Fruit fly (Drosophila melanogaster) whole organism, embryonic: ENCODE measurements around the gene CG43998.
A peak's percentile ranks its signal among the peaks of the same experiment; 100 is the strongest.

Source experiments
- ATbp ChIP-seq: fragments of 200-800 bp; sonication (Bioruptor generic); optimal IDR thresholded peaks from 2 replicates; lab custom pipeline; 2017; ENCODE audit warnings: missing biosample characterization, mild to moderate bottlenecking, missing genetic modification characterization, missing genetic modification reagents
- CG11247 ChIP-seq: fragments of 200-800 bp; sonication (Bioruptor generic); IDR thresholded peaks from 2 replicates; pipeline ENCODE4 v1.3.6; 2022; ENCODE audit warnings: missing biosample characterization, missing genetic modification characterization
- CG12071 ChIP-seq: fragments of 200-800 bp; sonication (Bioruptor generic); optimal IDR thresholded peaks from 3 replicates; lab custom pipeline; 2018; ENCODE audit warnings: missing biosample characterization, mild to moderate bottlenecking, missing genetic modification characterization
- CG12299 ChIP-seq: fragments of 200-800 bp; sonication (Bioruptor generic); optimal IDR thresholded peaks from 2 replicates; lab custom pipeline; 2018; ENCODE audit warnings: missing biosample characterization, mild to moderate bottlenecking, missing genetic modification characterization
- CG14050 ChIP-seq: fragments of 200-800 bp; sonication (Bioruptor generic); IDR thresholded peaks from 3 replicates; pipeline ENCODE4 v1.3.6; 2022; ENCODE audit warnings: missing biosample characterization, missing genetic modification characterization
- CG14710 ChIP-seq: fragments of 200-800 bp; sonication (Bioruptor generic); optimal IDR thresholded peaks from 3 replicates; lab custom pipeline; 2019; ENCODE audit warnings: missing biosample characterization, mild to moderate bottlenecking, missing genetic modification characterization, moderate library complexity
- CG1792 ChIP-seq: fragments of 200-800 bp; sonication (Bioruptor generic); optimal IDR thresholded peaks from 2 replicates; lab custom pipeline; 2016; ENCODE audit warnings: missing biosample characterization, missing genetic modification characterization
- CG18011 ChIP-seq: fragments of 200-800 bp; sonication (Bioruptor generic); optimal IDR thresholded peaks from 2 replicates; lab custom pipeline; 2017; ENCODE audit warnings: missing biosample characterization, missing genetic modification characterization, mild to moderate bottlenecking, moderate library complexity, missing genotype
- CG18619 ChIP-seq: fragments of 200-800 bp; sonication (Bioruptor generic); optimal IDR thresholded peaks from 3 replicates; lab custom pipeline; 2017; ENCODE audit warnings: missing biosample characterization, mild to moderate bottlenecking, missing genetic modification characterization
- CG2116 ChIP-seq: fragments of 200-800 bp; sonication (Bioruptor generic); optimal IDR thresholded peaks from 3 replicates; lab custom pipeline; 2018; ENCODE audit warnings: missing biosample characterization, mild to moderate bottlenecking, missing genetic modification characterization
- CG2875 ChIP-seq: fragments of 200-800 bp; sonication (Bioruptor generic); optimal IDR thresholded peaks from 2 replicates; lab custom pipeline; 2017; ENCODE audit warnings: missing biosample characterization, mild to moderate bottlenecking, missing genetic modification characterization, missing genetic modification reagents
- CG2889 ChIP-seq: fragments of 200-800 bp; sonication (Bioruptor generic); IDR thresholded peaks from 3 replicates; pipeline ENCODE4 v1.3.6; 2022; ENCODE audit warnings: missing biosample characterization, missing genetic modification characterization
- CG4707 ChIP-seq: fragments of 200-800 bp; sonication (Bioruptor generic); optimal IDR thresholded peaks from 2 replicates; lab custom pipeline; 2018; ENCODE audit warnings: missing biosample characterization, mild to moderate bottlenecking, missing genetic modification characterization, moderate library complexity
- CG5245 ChIP-seq: fragments of 200-800 bp; sonication (Bioruptor generic); optimal IDR thresholded peaks from 3 replicates; lab custom pipeline; 2016; ENCODE audit warnings: missing biosample characterization, missing genetic modification characterization
- CG6175 ChIP-seq: fragments of 200-800 bp; sonication (Bioruptor generic); IDR thresholded peaks from 3 replicates; pipeline ENCODE4 v1.3.6; 2022; ENCODE audit warnings: missing biosample characterization, missing genetic modification characterization
- CG6813 ChIP-seq: fragments of 200-800 bp; sonication (Bioruptor generic); optimal IDR thresholded peaks from 2 replicates; lab custom pipeline; 2017; ENCODE audit warnings: missing biosample characterization, missing genetic modification characterization, mild to moderate bottlenecking, moderate library complexity, missing genetic modification reagents
- CG6854 ChIP-seq: fragments of 200-800 bp; sonication (Bioruptor generic); optimal IDR thresholded peaks from 3 replicates; lab custom pipeline; 2017; ENCODE audit warnings: missing biosample characterization, mild to moderate bottlenecking, missing genetic modification characterization
- CG7271 ChIP-seq: fragments of 200-800 bp; sonication (Bioruptor generic); optimal IDR thresholded peaks from 2 replicates; lab custom pipeline; 2018; ENCODE audit warnings: missing biosample characterization, mild to moderate bottlenecking, missing genetic modification characterization, moderate library complexity
- CG7839 ChIP-seq: fragments of 200-800 bp; sonication (Bioruptor generic); optimal IDR thresholded peaks from 3 replicates; lab custom pipeline; 2018; ENCODE audit warnings: missing biosample characterization, mild to moderate bottlenecking, missing genetic modification characterization, moderate library complexity
- CG8478 ChIP-seq: fragments of >200 bp; optimal IDR thresholded peaks from 2 replicates; lab custom pipeline; 2018
- CG9727 ChIP-seq: fragments of 200-800 bp; sonication (Bioruptor generic); optimal IDR thresholded peaks from 3 replicates; lab custom pipeline; 2017; ENCODE audit warnings: missing biosample characterization, mild to moderate bottlenecking, missing genetic modification characterization
- Fer3 ChIP-seq: fragments of 200-800 bp; sonication (Bioruptor generic); optimal IDR thresholded peaks from 2 replicates; lab custom pipeline; 2018; ENCODE audit warnings: missing biosample characterization, mild to moderate bottlenecking, missing genetic modification characterization, moderate library complexity
- Gsc ChIP-seq: fragments of 200-800 bp; sonication (Bioruptor generic); IDR thresholded peaks from 2 replicates; pipeline ENCODE4 v1.3.6; 2022; ENCODE audit warnings: missing biosample characterization, missing genetic modification characterization
- HmgD ChIP-seq: fragments of 200-800 bp; sonication (Bioruptor generic); optimal IDR thresholded peaks from 3 replicates; lab custom pipeline; 2016; ENCODE audit warnings: missing biosample characterization, missing genetic modification characterization
- Hmr ChIP-seq: fragments of 200-800 bp; sonication (Bioruptor generic); optimal IDR thresholded peaks from 3 replicates; lab custom pipeline; 2017; ENCODE audit warnings: mild to moderate bottlenecking, missing biosample characterization, missing genetic modification reagents, missing genetic modification characterization
- Kr ChIP-seq: fragments of 200-800 bp; sonication (Bioruptor generic); optimal IDR thresholded peaks from 2 replicates; lab custom pipeline; 2017; ENCODE audit warnings: missing biosample characterization, mild to moderate bottlenecking, missing genetic modification characterization
- Poxn ChIP-seq: fragments of 200-800 bp; sonication (Bioruptor generic); IDR thresholded peaks from 2 replicates; pipeline ENCODE4 v1.3.6; 2022; ENCODE audit warnings: missing biosample characterization, missing genetic modification characterization
- Rx ChIP-seq: fragments of 200-800 bp; sonication (Bioruptor generic); IDR thresholded peaks from 2 replicates; pipeline ENCODE4 v1.3.6; 2022; ENCODE audit warnings: missing biosample characterization, missing genetic modification characterization
- Sin3A ChIP-seq: fragments of >200 bp; optimal IDR thresholded peaks from 2 replicates; lab custom pipeline; 2018
- al ChIP-seq: fragments of 200-800 bp; sonication (Bioruptor generic); IDR thresholded peaks from 2 replicates; pipeline ENCODE4 v1.3.6; 2022; ENCODE audit warnings: missing biosample characterization, missing genetic modification characterization
- amos ChIP-seq: fragments of 200-800 bp; sonication (Bioruptor generic); IDR thresholded peaks from 2 replicates; pipeline ENCODE4 v1.3.6; 2022; ENCODE audit warnings: missing biosample characterization, missing genetic modification characterization; ENCODE audit not compliant: partially characterized antibody
- br ChIP-seq: fragments of >200 bp; optimal IDR thresholded peaks from 2 replicates; lab custom pipeline; 2017
- chm ChIP-seq: fragments of 200-800 bp; sonication (Bioruptor generic); IDR thresholded peaks from 2 replicates; pipeline ENCODE4 v1.3.6; 2022; ENCODE audit warnings: missing biosample characterization, missing genetic modification characterization
- croc ChIP-seq: fragments of 200-800 bp; sonication (Bioruptor generic); conservative IDR thresholded peaks from 3 replicates; pipeline ENCODE4 v1.3.6; 2022; ENCODE audit warnings: missing biosample characterization, missing genetic modification characterization
- dmrt11E ChIP-seq: fragments of 200-800 bp; sonication (Bioruptor generic); optimal IDR thresholded peaks from 3 replicates; lab custom pipeline; 2018; ENCODE audit warnings: missing biosample characterization, mild to moderate bottlenecking, missing genetic modification characterization, moderate library complexity
- dmrt99B ChIP-seq: fragments of 200-800 bp; sonication (Bioruptor generic); optimal IDR thresholded peaks from 2 replicates; lab custom pipeline; 2018; ENCODE audit warnings: missing biosample characterization, mild to moderate bottlenecking, missing genetic modification characterization, moderate library complexity
- esg ChIP-seq: fragments of 200-800 bp; sonication (Bioruptor generic); conservative IDR thresholded peaks from 2 replicates; pipeline ENCODE4 v1.3.6; 2022; ENCODE audit warnings: missing biosample characterization, missing genetic modification characterization
- hb ChIP-seq: fragments of 200-800 bp; sonication (Bioruptor generic); IDR thresholded peaks from 3 replicates; pipeline ENCODE4 v1.3.6; 2022; ENCODE audit warnings: missing biosample characterization, missing genetic modification characterization; ENCODE audit not compliant: partially characterized antibody
- hbn ChIP-seq: fragments of 200-800 bp; sonication (Bioruptor generic); IDR thresholded peaks from 2 replicates; pipeline ENCODE4 v1.3.6; 2022; ENCODE audit warnings: missing biosample characterization, missing genetic modification characterization; ENCODE audit not compliant: partially characterized antibody
- inv ChIP-seq: fragments of 200-800 bp; sonication (Bioruptor generic); IDR thresholded peaks from 2 replicates; pipeline ENCODE4 v1.3.6; 2022; ENCODE audit warnings: missing biosample characterization, missing genetic modification characterization; ENCODE audit not compliant: partially characterized antibody
- klu ChIP-seq: fragments of 200-800 bp; sonication (Bioruptor generic); IDR thresholded peaks from 2 replicates; pipeline ENCODE4 v1.3.6; 2022; ENCODE audit warnings: missing biosample characterization, missing genetic modification characterization
- pb ChIP-seq: fragments of 200-800 bp; sonication (Bioruptor generic); optimal IDR thresholded peaks from 3 replicates; lab custom pipeline; 2016; ENCODE audit warnings: missing biosample characterization, missing genetic modification characterization
- psq ChIP-seq: fragments of 200-800 bp; sonication (Bioruptor generic); optimal IDR thresholded peaks from 2 replicates; lab custom pipeline; 2017; ENCODE audit warnings: missing biosample characterization, missing genetic modification characterization
- scrt ChIP-seq: fragments of 200-800 bp; sonication (Bioruptor generic); optimal IDR thresholded peaks from 2 replicates; lab custom pipeline; 2018; ENCODE audit warnings: missing biosample characterization, mild to moderate bottlenecking, missing genetic modification characterization, moderate library complexity
- sens ChIP-seq: fragments of 200-800 bp; sonication (Bioruptor generic); peaks from one replicate; lab custom pipeline; 2016; ENCODE audit warnings: missing biosample characterization, missing genetic modification characterization
- sens-2 ChIP-seq: fragments of 200-800 bp; sonication (Bioruptor generic); IDR thresholded peaks from 2 replicates; pipeline ENCODE4 v1.3.6; 2022; ENCODE audit warnings: missing biosample characterization, missing genetic modification characterization
- trh ChIP-seq: fragments of 200-800 bp; sonication (Bioruptor generic); optimal IDR thresholded peaks from 2 replicates; lab custom pipeline; 2016; ENCODE audit warnings: missing biosample characterization, missing genetic modification characterization
- unc-4 ChIP-seq: fragments of 200-800 bp; sonication (Bioruptor generic); IDR thresholded peaks from 2 replicates; pipeline ENCODE4 v1.3.6; 2022; ENCODE audit warnings: missing biosample characterization, missing genetic modification characterization; ENCODE audit not compliant: partially characterized antibody
- zf30C ChIP-seq: fragments of 200-800 bp; sonication (Bioruptor generic); optimal IDR thresholded peaks from 3 replicates; lab custom pipeline; 2018; ENCODE audit warnings: missing biosample characterization, mild to moderate bottlenecking, missing genetic modification characterization
- zfh2 ChIP-seq: fragments of 200-800 bp; sonication (Bioruptor generic); optimal IDR thresholded peaks from 2 replicates; lab custom pipeline; 2016; ENCODE audit warnings: missing biosample characterization, missing genetic modification characterization

CG43998 gene

DNA sequence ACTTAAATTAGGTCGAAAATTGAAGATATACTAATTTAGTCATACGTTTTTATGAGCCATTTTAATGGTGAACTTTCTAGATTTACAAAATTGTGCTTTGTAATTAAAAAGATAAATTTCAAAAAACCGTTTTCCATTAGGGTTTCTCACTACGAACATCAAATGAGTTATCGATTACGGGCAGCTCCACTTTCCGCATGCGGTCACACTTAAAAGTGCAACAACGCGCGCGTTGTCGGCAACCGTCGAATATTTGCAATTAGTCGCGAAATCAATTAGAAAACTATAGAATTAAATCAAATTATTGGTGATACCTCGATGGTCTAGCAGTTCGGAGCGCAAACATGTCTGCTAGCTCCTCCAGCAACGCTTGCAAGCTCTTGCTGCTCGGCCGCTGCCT is 4.6 kb downstream of the CG43998 start, which contains the start of gene Ndc1 (continued):
- no peak for TF ChIP-seq Rx (GFP tag; lab: Robert Waterston, UW)
- no peak for TF ChIP-seq dmrt11E
- peak; percentile 32 for TF ChIP-seq CG14710 (tag; lab: Kevin White, UChicago)
- TF ChIP-seq CG2116 (GFP tag; lab: Kevin White, UChicago), result peak; percentile 57
- no peak for TF ChIP-seq inv (GFP tag; lab: Robert Waterston, UW)
- no peak for TF ChIP-seq klu (GFP tag; lab: Robert Waterston, UW)
- no peak for TF ChIP-seq Hmr
- no peak for TF ChIP-seq hb (GFP tag; lab: Robert Waterston, UW)
- no peak for TF ChIP-seq HmgD (GFP tag; lab: Kevin White, UChicago)
- no peak for TF ChIP-seq croc
- TF ChIP-seq CG5245 (GFP tag; lab: Kevin White, UChicago), result no peak
- TF ChIP-seq Kr (GFP tag; lab: Kevin White, UChicago), result no peak
- TF ChIP-seq CG12071 (GFP tag; lab: Kevin White, UChicago), result no peak
- no peak for TF ChIP-seq br
- no peak for TF ChIP-seq CG6175 (GFP tag; lab: Robert Waterston, UW)
- TF ChIP-seq CG7271 (tag; lab: Kevin White, UChicago), result no peak
- TF ChIP-seq sens-2 (GFP tag; lab: Robert Waterston, UW), result no peak
- TF ChIP-seq CG18011 (GFP tag; lab: Kevin White, UChicago), result no peak
- TF ChIP-seq esg (GFP tag; lab: Robert Waterston, UW), result no peak
- TF ChIP-seq sens (GFP tag; lab: Kevin White, UChicago), result peak; percentile 49
- no peak for TF ChIP-seq CG2889 (GFP tag; lab: Robert Waterston, UW)
- TF ChIP-seq unc-4 (GFP tag; lab: Robert Waterston, UW), result peak; percentile 56; the same call in 1 of the 2 replicates
- TF ChIP-seq ATbp (GFP tag; lab: Kevin White, UChicago), result no peak
- TF ChIP-seq CG7839 (tag; lab: Kevin White, UChicago), result no peak
- no peak for TF ChIP-seq pb (GFP tag; lab: Kevin White, UChicago)
- peak; percentile 42 for TF ChIP-seq Sin3A (lab: Kevin White, UChicago)

DNA sequence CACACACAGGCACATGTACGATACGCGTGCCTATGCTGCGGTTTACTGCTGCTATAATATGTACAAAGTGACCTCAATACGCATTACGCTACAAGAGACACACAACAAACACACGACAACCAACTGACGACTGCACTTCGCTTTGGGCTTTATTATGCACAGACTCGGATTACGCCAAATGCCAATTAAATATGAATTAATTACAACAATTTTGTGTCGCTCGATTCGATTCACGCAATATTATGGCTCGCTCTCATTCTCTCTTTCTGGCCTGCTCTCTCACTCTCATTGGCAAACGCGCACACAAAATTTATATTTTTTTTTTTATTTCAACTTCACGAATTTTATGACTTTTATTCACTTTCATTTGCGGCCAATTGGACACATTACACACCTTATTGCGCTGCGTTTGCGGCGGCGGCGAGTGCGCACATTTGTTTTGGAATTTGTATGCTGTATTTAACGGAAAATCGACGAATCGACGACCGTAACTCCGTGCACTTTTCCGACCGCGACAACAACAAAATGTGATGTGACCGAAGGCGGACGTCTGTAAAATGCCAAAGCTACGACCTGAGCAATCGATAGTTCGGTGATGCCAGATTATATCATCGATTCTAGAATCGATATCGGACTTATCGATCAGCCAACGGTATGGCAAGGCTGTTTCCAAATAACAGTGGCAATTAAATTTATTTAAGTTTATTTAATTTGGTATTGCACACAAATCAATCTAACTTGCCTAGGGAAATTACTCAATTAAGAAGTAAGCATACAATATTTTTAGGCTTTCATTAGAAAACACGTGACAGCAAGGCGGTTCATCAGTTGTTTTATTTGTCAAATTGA is 6.1 kb downstream of the CG43998 start, which contains the start of the genes sba and CG31141:
sba (minus strand) TSS at position 472 of the 849 bp plus-strand sequence.
CG31141 (plus strand) TSS at position 799 of the 849 bp plus-strand sequence.
- TF ChIP-seq amos, result peak; percentile 94
- peak; percentile 29 for TF ChIP-seq CG4707 (GFP tag; lab: Kevin White, UChicago)
- TF ChIP-seq CG2875, result no peak
- TF ChIP-seq CG11247 (GFP tag; lab: Robert Waterston, UW), result 0 out of 2 replicates have a peak, but pooled peaks have one; percentile 13
- TF ChIP-seq zfh2 (GFP tag; lab: Kevin White, UChicago), result no peak
- TF ChIP-seq CG14050 (GFP tag; lab: Robert Waterston, UW), result no peak
- TF ChIP-seq CG8478 (lab: Kevin White, UChicago), result peak; percentile 79
- TF ChIP-seq CG12299 (tag; lab: Kevin White, UChicago), result peak; percentile 50
- TF ChIP-seq CG1792 (GFP tag; lab: Kevin White, UChicago), result no peak
- TF ChIP-seq CG18619 (GFP tag; lab: Kevin White, UChicago), result peak; percentile 21
- TF ChIP-seq zf30C, result no peak
- TF ChIP-seq CG6854 (GFP tag; lab: Kevin White, UChicago), result peak; percentile 26
- TF ChIP-seq Fer3 (tag; lab: Kevin White, UChicago), result no peak
- no peak for TF ChIP-seq psq (GFP tag; lab: Kevin White, UChicago)
- TF ChIP-seq trh (GFP tag; lab: Kevin White, UChicago), result no peak
- TF ChIP-seq CG9727 (GFP tag; lab: Kevin White, UChicago), result no peak
- no peak for TF ChIP-seq dmrt99B (tag; lab: Kevin White, UChicago)
- no peak; the same call in 1 of the 2 replicates for TF ChIP-seq chm (GFP tag; lab: Robert Waterston, UW)
- peak; percentile 86 for TF ChIP-seq hbn (GFP tag; lab: Robert Waterston, UW)
- TF ChIP-seq al (GFP tag; lab: Robert Waterston, UW), result no peak
- TF ChIP-seq CG6813 (GFP tag; lab: Kevin White, UChicago), result no peak
- no peak for TF ChIP-seq Gsc (GFP tag; lab: Robert Waterston, UW)
- TF ChIP-seq scrt (GFP tag; lab: Kevin White, UChicago), result no peak
- TF ChIP-seq Poxn (GFP tag; lab: Robert Waterston, UW), result no peak
